Worm (Caenorhabditis elegans): ENCODE results near the gene clec-250.
"Not testable (repeated sequence)": the region's sequence is repeated elsewhere in the genome, so short reads cannot be mapped to it uniquely, and the experiment has no call there.

Gene clec-250

ce11 chrV:18771804-18772386 lies 29.9 kb upstream of the clec-250 start:
- no peak for TF ChIP-seq hnd-1 (tag; optimal IDR thresholded peaks at IDR 0.05)
- TF ChIP-seq tra-4 (tag; optimal IDR thresholded peaks at IDR 0.05) = no peak
- no peak for TF ChIP-seq scrt-1 (GFP tag; IDR thresholded peaks at IDR 0.05)
- no peak for TF ChIP-seq hmbx-1 (tag; optimal IDR thresholded peaks at IDR 0.05)
- TF ChIP-seq B0310.2 (tag; optimal IDR thresholded peaks at IDR 0.05) = no peak
- TF ChIP-seq tbx-11 (GFP tag; IDR thresholded peaks at IDR 0.05) = no peak
- no peak for TF ChIP-seq pes-1 (GFP tag; IDR thresholded peaks at IDR 0.05)
- TF ChIP-seq flt-1 (GFP tag; IDR thresholded peaks at IDR 0.05) = no peak
- no peak for TF ChIP-seq ets-7 (tag; optimal IDR thresholded peaks at IDR 0.05)
- no peak for TF ChIP-seq F13C5.2 (tag; optimal IDR thresholded peaks at IDR 0.05)
- TF ChIP-seq aly-1 (tag; optimal IDR thresholded peaks at IDR 0.05) = no peak
- TF ChIP-seq sea-1 (GFP tag; conservative IDR thresholded peaks at IDR 0.05) = no peak
- TF ChIP-seq hmg-4 (GFP tag; optimal IDR thresholded peaks at IDR 0.05) = no peak

DNA sequence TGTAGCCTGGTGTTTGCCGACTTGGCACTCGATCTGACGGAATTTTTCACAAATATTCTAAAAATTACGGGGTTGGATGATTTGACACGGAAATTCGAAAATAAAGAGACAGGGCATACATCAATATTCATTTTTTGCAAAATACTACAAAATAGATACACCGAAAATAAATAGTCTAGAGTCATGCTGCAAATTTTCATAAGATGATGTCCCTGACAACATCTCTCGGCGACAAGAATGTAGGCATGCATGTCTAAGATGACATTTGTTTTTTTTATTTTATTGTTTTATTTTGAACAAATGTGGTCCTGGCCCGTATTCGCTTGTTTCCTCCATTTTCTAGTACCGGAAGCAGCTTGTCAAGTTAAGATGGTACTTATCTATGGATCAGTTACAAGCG lies 29.4 kb upstream of the clec-250 start, which contains the start of gene clec-256:
TSS of gene clec-256 (plus strand) at position 301 of the 400 bp plus-strand sequence.
- TF ChIP-seq F13C5.2 (tag; optimal IDR thresholded peaks at IDR 0.05) = no peak
- no peak for TF ChIP-seq hnd-1 (tag; optimal IDR thresholded peaks at IDR 0.05)
- no peak for TF ChIP-seq ceh-13 (GFP tag; optimal IDR thresholded peaks at IDR 0.05)
- TF ChIP-seq hmg-4 (GFP tag; optimal IDR thresholded peaks at IDR 0.05) = no peak
- TF ChIP-seq sea-1 (GFP tag; conservative IDR thresholded peaks at IDR 0.05) = no peak
- TF ChIP-seq tra-4 (tag; optimal IDR thresholded peaks at IDR 0.05) = no peak
- TF ChIP-seq ets-7 (tag; optimal IDR thresholded peaks at IDR 0.05) = no peak
- TF ChIP-seq scrt-1 (GFP tag; IDR thresholded peaks at IDR 0.05) = no peak
- no peak for TF ChIP-seq tbx-11 (GFP tag; IDR thresholded peaks at IDR 0.05)

DNA sequence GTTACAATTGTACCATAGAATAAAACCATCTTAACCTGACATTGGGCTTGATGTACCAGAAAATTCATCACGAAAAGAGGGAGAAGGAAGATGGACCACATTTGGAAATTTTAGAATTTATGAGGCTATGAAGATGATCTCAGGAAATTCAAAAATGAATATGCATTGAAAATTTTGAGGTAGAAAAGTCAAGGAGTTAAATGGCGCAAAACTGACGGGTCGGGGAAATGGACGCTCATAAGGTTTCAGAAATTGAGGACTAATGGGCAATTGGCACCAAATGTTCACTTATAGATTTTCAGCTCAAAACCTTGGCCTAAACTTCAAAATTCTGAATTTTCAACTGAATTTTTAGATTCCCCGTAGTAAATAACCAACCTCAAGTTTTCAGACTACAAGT lies 28.6 kb upstream of the clec-250 start, which contains the start of gene clec-255:
TSS of gene clec-255 (minus strand) at position 101 of the 400 bp plus-strand sequence.
- TF ChIP-seq F13C5.2 (tag; optimal IDR thresholded peaks at IDR 0.05) = no peak
- TF ChIP-seq tbx-11 (GFP tag; IDR thresholded peaks at IDR 0.05) = no peak
- no peak for TF ChIP-seq tra-4 (tag; optimal IDR thresholded peaks at IDR 0.05)
- no peak for TF ChIP-seq aly-1 (tag; optimal IDR thresholded peaks at IDR 0.05)
- no peak for TF ChIP-seq scrt-1 (GFP tag; IDR thresholded peaks at IDR 0.05)
- TF ChIP-seq ets-7 (tag; optimal IDR thresholded peaks at IDR 0.05) = no peak

ce11 chrV:18769902-18770301 lies 27.9 kb upstream of the clec-250 start:
- TF ChIP-seq hmg-4 (GFP tag; optimal IDR thresholded peaks at IDR 0.05) = no peak
- no peak for TF ChIP-seq aly-1 (tag; optimal IDR thresholded peaks at IDR 0.05)
- TF ChIP-seq hmbx-1 (tag; optimal IDR thresholded peaks at IDR 0.05) = no peak
- no peak for TF ChIP-seq ama-1 (optimal IDR thresholded peaks at IDR 0.05)
- no peak for TF ChIP-seq B0310.2 (tag; optimal IDR thresholded peaks at IDR 0.05)
- no peak for TF ChIP-seq F13C5.2 (tag; optimal IDR thresholded peaks at IDR 0.05)
- TF ChIP-seq ceh-36 (tag; optimal IDR thresholded peaks at IDR 0.05) = no peak
- no peak for TF ChIP-seq ets-7 (tag; optimal IDR thresholded peaks at IDR 0.05)
- TF ChIP-seq flt-1 (GFP tag; IDR thresholded peaks at IDR 0.05) = no peak
- TF ChIP-seq tra-4 (tag; optimal IDR thresholded peaks at IDR 0.05) = no peak
- no peak for TF ChIP-seq ceh-13 (GFP tag; optimal IDR thresholded peaks at IDR 0.05)
- no peak for TF ChIP-seq tbx-37 (GFP tag; conservative IDR thresholded peaks at IDR 0.05)
- TF ChIP-seq sea-1 (GFP tag; conservative IDR thresholded peaks at IDR 0.05) = no peak
- TF ChIP-seq scrt-1 (GFP tag; IDR thresholded peaks at IDR 0.05) = no peak
- TF ChIP-seq tbx-11 (GFP tag; IDR thresholded peaks at IDR 0.05) = no peak
- TF ChIP-seq hnd-1 (tag; optimal IDR thresholded peaks at IDR 0.05) = no peak
- no peak for TF ChIP-seq pes-1 (GFP tag; IDR thresholded peaks at IDR 0.05)

ce11 chrV:18762044-18762443 lies 20.0 kb upstream of the clec-250 start, which contains the start of gene F11D11.22:
F11D11.22 (plus strand) TSS chrV:18762344.
- not testable (repeated sequence) for TF ChIP-seq hnd-1 (tag; optimal IDR thresholded peaks at IDR 0.05); tra-4 (tag; optimal IDR thresholded peaks at IDR 0.05); flt-1 (GFP tag; IDR thresholded peaks at IDR 0.05)

- TF ChIP-seq sea-1 (GFP tag; conservative IDR thresholded peaks at IDR 0.05) (no peak), aly-1 (tag; optimal IDR thresholded peaks at IDR 0.05) (no peak), tbx-11 (GFP tag; IDR thresholded peaks at IDR 0.05) (no peak), F13C5.2 (tag; optimal IDR thresholded peaks at IDR 0.05) (no peak), hnd-1 (tag; optimal IDR thresholded peaks at IDR 0.05) (no peak), ama-1 (optimal IDR thresholded peaks at IDR 0.05) (no peak), flt-1 (GFP tag; IDR thresholded peaks at IDR 0.05) (no peak), tbx-37 (GFP tag; conservative IDR thresholded peaks at IDR 0.05) (no peak), hmbx-1 (tag; optimal IDR thresholded peaks at IDR 0.05) (no peak), ceh-13 (GFP tag; optimal IDR thresholded peaks at IDR 0.05) (no peak), tra-4 (tag; optimal IDR thresholded peaks at IDR 0.05) (no peak)
Observed at ce11 chrV:18761078-18761477, 19.1 kb upstream of the clec-250 start, which contains the start of gene F11D11.4. F11D11.4 (plus strand) TSS chrV:18761378.

ce11 chrV:18760174-18760573 lies 18.2 kb upstream of the clec-250 start, which contains the start of gene F11D11.3:
F11D11.3 (minus strand) TSS chrV:18760274.
- TF ChIP-seq aly-1 (tag; optimal IDR thresholded peaks at IDR 0.05) (no peak), ama-1 (optimal IDR thresholded peaks at IDR 0.05) (no peak), tra-4 (tag; optimal IDR thresholded peaks at IDR 0.05) (no peak), ets-7 (tag; optimal IDR thresholded peaks at IDR 0.05) (no peak), scrt-1 (GFP tag; IDR thresholded peaks at IDR 0.05) (no peak), B0310.2 (tag; optimal IDR thresholded peaks at IDR 0.05) (no peak), tbx-37 (GFP tag; conservative IDR thresholded peaks at IDR 0.05) (no peak), pes-1 (GFP tag; IDR thresholded peaks at IDR 0.05) (no peak), hmg-4 (GFP tag; optimal IDR thresholded peaks at IDR 0.05) (no peak), ceh-36 (tag; optimal IDR thresholded peaks at IDR 0.05) (no peak), tbx-11 (GFP tag; IDR thresholded peaks at IDR 0.05) (no peak), F13C5.2 (tag; optimal IDR thresholded peaks at IDR 0.05) (no peak), hnd-1 (tag; optimal IDR thresholded peaks at IDR 0.05) (no peak), hmbx-1 (tag; optimal IDR thresholded peaks at IDR 0.05) (no peak), sea-1 (GFP tag; conservative IDR thresholded peaks at IDR 0.05) (no peak), ceh-13 (GFP tag; optimal IDR thresholded peaks at IDR 0.05) (no peak)

All from whole organism, early embryonic.